Worm (Caenorhabditis elegans): Measurements from ENCODE around the gene Y43F8B.18.

DNA sequence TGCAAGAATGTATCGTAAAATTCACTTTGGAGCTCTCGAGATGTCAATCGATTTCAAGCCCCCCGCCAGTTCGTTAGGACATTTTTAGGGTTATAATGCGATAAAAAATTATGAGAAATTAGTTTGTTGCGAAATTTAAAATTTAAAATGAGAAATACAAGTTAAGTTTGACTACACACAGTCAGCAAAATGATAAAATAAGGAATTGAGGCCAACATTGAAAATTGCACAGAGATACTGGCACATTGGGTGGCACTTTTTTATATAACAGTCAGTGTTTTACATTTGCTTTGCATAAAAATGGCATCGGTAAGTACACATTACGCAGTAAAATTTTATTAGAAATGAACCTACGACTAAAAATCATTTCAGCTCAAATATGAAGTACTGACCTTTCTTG is 17.7 kb upstream of the Y43F8B.18 start, which contains the start of gene Y43F8B.12:
- no peak for TF ChIP-seq fos-1 (tag; optimal IDR thresholded peaks at IDR 0.05)
- TF ChIP-seq nhr-28 (tag; optimal IDR thresholded peaks at IDR 0.05), result no peak
- no peak for TF ChIP-seq lin-39 (tag; optimal IDR thresholded peaks at IDR 0.05)
- TF ChIP-seq nhr-11 (tag; optimal IDR thresholded peaks at IDR 0.05), result no peak
- no peak for TF ChIP-seq tlp-1 (tag; optimal IDR thresholded peaks at IDR 0.05)
- TF ChIP-seq ces-1 (GFP tag; optimal IDR thresholded peaks at IDR 0.05), result no peak
- no peak for TF ChIP-seq sptf-1 (tag; optimal IDR thresholded peaks at IDR 0.05)
- no peak for TF ChIP-seq ama-1 (optimal IDR thresholded peaks at IDR 0.05)
- TF ChIP-seq mab-9 (GFP tag; IDR thresholded peaks at IDR 0.05), result no peak
- TF ChIP-seq skn-1 (tag; optimal IDR thresholded peaks at IDR 0.05), result no peak
- TF ChIP-seq efl-1 (optimal IDR thresholded peaks at IDR 0.05), result no peak
- no peak for TF ChIP-seq efl-1 (GFP tag; optimal IDR thresholded peaks at IDR 0.05 in 1 of 2)
- no peak for TF ChIP-seq C04F5.9 (tag; optimal IDR thresholded peaks at IDR 0.05)

All from whole organism, L1 larva.